Worm (Caenorhabditis elegans): ENCODE data around the gene ram-2.

The ram-2 gene

ce11 chrII:11015210-11015609 is 1.5 kb downstream of the ram-2 start:
- TF ChIP-seq tra-4 (tag; optimal IDR thresholded peaks at IDR 0.05) = no peak
- TF ChIP-seq hmbx-1 (tag; optimal IDR thresholded peaks at IDR 0.05) = no peak
- TF ChIP-seq tbx-11 (GFP tag; IDR thresholded peaks at IDR 0.05) = no peak
- TF ChIP-seq hmg-4 (GFP tag; optimal IDR thresholded peaks at IDR 0.05) = no peak
- no peak for TF ChIP-seq pes-1 (GFP tag; IDR thresholded peaks at IDR 0.05)
- TF ChIP-seq sea-1 (GFP tag; conservative IDR thresholded peaks at IDR 0.05) = no peak
- no peak for TF ChIP-seq F13C5.2 (tag; optimal IDR thresholded peaks at IDR 0.05)
- no peak for TF ChIP-seq flt-1 (GFP tag; IDR thresholded peaks at IDR 0.05)
- no peak for TF ChIP-seq B0310.2 (tag; optimal IDR thresholded peaks at IDR 0.05)
- no peak for TF ChIP-seq ceh-36 (tag; optimal IDR thresholded peaks at IDR 0.05)
- TF ChIP-seq tbx-37 (GFP tag; conservative IDR thresholded peaks at IDR 0.05) = no peak
- TF ChIP-seq aly-1 (tag; optimal IDR thresholded peaks at IDR 0.05) = no peak
- no peak for TF ChIP-seq hnd-1 (tag; optimal IDR thresholded peaks at IDR 0.05)
- TF ChIP-seq ceh-13 (GFP tag; optimal IDR thresholded peaks at IDR 0.05) = no peak
- no peak for TF ChIP-seq ama-1 (optimal IDR thresholded peaks at IDR 0.05)
- TF ChIP-seq ets-7 (tag; optimal IDR thresholded peaks at IDR 0.05) = no peak
- no peak for TF ChIP-seq scrt-1 (GFP tag; IDR thresholded peaks at IDR 0.05)

DNA sequence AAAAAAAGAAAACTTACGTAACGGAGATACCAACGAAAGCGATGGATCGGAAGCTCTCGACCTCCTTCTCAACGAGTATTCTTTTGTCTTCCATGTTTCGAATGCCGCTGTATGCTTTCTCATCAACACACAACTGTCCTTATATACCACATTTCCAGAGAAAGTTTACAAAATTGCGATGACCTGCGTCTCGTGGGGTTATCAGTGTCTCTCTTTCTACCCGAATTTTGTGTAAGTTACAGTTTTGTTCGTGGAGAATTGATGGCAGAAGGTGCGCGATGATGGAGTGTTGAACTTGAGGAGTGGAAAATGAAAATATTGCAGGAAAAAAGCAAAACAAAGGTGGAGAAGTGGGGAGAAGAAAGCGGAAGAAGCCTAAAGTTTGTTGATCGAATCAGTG is 3.0 kb downstream of the ram-2 start, which contains the start of gene col-81:
col-81 (minus strand) TSS at position 101 of the 400 bp plus-strand sequence.
- TF ChIP-seq flt-1 (GFP tag; IDR thresholded peaks at IDR 0.05) (no peak), ceh-36 (tag; optimal IDR thresholded peaks at IDR 0.05) (no peak), hmbx-1 (tag; optimal IDR thresholded peaks at IDR 0.05) (no peak), B0310.2 (tag; optimal IDR thresholded peaks at IDR 0.05) (no peak)

- no peak for TF ChIP-seq F13C5.2 (tag; optimal IDR thresholded peaks at IDR 0.05)
- TF ChIP-seq ceh-13 (GFP tag; optimal IDR thresholded peaks at IDR 0.05) = no peak
- TF ChIP-seq scrt-1 (GFP tag; IDR thresholded peaks at IDR 0.05) = 0 out of 2 replicates have a peak, but pooled peaks have one; percentile 19
These were observed 4.0 kb downstream of the ram-2 start for ce11 chrII:11012532-11013179.

DNA sequence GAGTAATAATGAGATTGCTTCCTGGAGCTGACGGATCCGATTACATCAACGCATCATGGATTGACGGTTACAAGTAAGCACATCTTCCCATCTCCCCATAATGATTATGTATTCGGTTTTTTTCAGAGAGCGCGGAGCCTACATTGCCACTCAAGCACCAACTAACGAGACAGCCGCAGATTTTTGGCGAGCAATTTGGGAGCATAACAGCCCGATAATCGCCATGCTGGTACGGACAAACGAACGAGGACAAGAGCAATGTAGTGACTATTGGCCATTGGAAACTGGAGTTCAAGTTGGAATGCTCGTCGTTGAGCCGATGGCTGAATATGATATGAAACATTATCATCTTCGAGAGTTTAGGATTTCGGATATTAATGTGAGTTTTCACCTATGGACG is 5.8 kb downstream of the ram-2 start:
- TF ChIP-seq ets-7 (tag; optimal IDR thresholded peaks at IDR 0.05) (no peak), tbx-37 (GFP tag; conservative IDR thresholded peaks at IDR 0.05) (no peak), flt-1 (GFP tag; IDR thresholded peaks at IDR 0.05) (no peak), F13C5.2 (tag; optimal IDR thresholded peaks at IDR 0.05) (no peak), hmbx-1 (tag; optimal IDR thresholded peaks at IDR 0.05) (no peak)

- TF ChIP-seq scrt-1 (GFP tag; IDR thresholded peaks at IDR 0.05) (no peak), ets-7 (tag; optimal IDR thresholded peaks at IDR 0.05) (no peak), flt-1 (GFP tag; IDR thresholded peaks at IDR 0.05) (no peak), hnd-1 (tag; optimal IDR thresholded peaks at IDR 0.05) (no peak), pes-1 (GFP tag; IDR thresholded peaks at IDR 0.05) (no peak), ceh-36 (tag; optimal IDR thresholded peaks at IDR 0.05) (no peak), aly-1 (tag; optimal IDR thresholded peaks at IDR 0.05) (no peak), tra-4 (tag; optimal IDR thresholded peaks at IDR 0.05) (no peak), F13C5.2 (tag; optimal IDR thresholded peaks at IDR 0.05) (no peak), ama-1 (optimal IDR thresholded peaks at IDR 0.05) (no peak), hmbx-1 (tag; optimal IDR thresholded peaks at IDR 0.05) (no peak), B0310.2 (tag; optimal IDR thresholded peaks at IDR 0.05) (no peak)
These were observed 12.3 kb downstream of the ram-2 start for ce11 chrII:11004381-11004780.

DNA sequence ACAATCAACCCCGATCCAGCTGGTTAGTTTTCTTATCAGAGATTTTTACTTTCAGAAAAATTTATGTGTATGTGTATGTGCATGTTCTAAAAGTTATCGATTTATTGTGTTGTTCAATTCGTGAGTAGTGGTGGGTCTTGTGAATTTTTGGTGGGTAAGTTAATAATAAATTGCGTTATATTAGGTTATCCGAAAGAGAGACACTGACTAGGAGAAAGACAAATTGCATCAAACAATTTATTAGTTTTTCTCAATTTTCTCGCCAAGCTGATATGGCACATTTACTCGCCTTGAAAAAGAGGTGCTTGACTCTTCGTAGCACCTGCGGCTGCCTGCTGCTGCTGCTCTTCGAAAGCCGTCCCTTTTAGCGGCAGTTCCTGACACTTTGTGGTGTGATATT is 17.6 kb downstream of the ram-2 start:
- no peak for TF ChIP-seq tbx-11 (GFP tag; IDR thresholded peaks at IDR 0.05)
- no peak for TF ChIP-seq hnd-1 (tag; optimal IDR thresholded peaks at IDR 0.05)
- no peak for TF ChIP-seq sea-1 (GFP tag; conservative IDR thresholded peaks at IDR 0.05)
- no peak for TF ChIP-seq ama-1 (optimal IDR thresholded peaks at IDR 0.05)
- TF ChIP-seq tbx-37 (GFP tag; conservative IDR thresholded peaks at IDR 0.05) = no peak
- no peak for TF ChIP-seq ceh-36 (tag; optimal IDR thresholded peaks at IDR 0.05)
- no peak for TF ChIP-seq flt-1 (GFP tag; IDR thresholded peaks at IDR 0.05)
- no peak for TF ChIP-seq B0310.2 (tag; optimal IDR thresholded peaks at IDR 0.05)
- no peak for TF ChIP-seq pes-1 (GFP tag; IDR thresholded peaks at IDR 0.05)
- TF ChIP-seq scrt-1 (GFP tag; IDR thresholded peaks at IDR 0.05) = no peak
- TF ChIP-seq ets-7 (tag; optimal IDR thresholded peaks at IDR 0.05) = no peak
- no peak for TF ChIP-seq F13C5.2 (tag; optimal IDR thresholded peaks at IDR 0.05)
- TF ChIP-seq aly-1 (tag; optimal IDR thresholded peaks at IDR 0.05) = no peak
- TF ChIP-seq ceh-13 (GFP tag; optimal IDR thresholded peaks at IDR 0.05) = no peak
- TF ChIP-seq tra-4 (tag; optimal IDR thresholded peaks at IDR 0.05) = no peak
- TF ChIP-seq hmbx-1 (tag; optimal IDR thresholded peaks at IDR 0.05) = no peak
- no peak for TF ChIP-seq hmg-4 (GFP tag; optimal IDR thresholded peaks at IDR 0.05)

ce11 chrII:10995600-10995999 is 21.1 kb downstream of the ram-2 start:
- no peak for TF ChIP-seq ceh-36 (tag; optimal IDR thresholded peaks at IDR 0.05)
- no peak for TF ChIP-seq hmbx-1 (tag; optimal IDR thresholded peaks at IDR 0.05)
- no peak for TF ChIP-seq ama-1 (optimal IDR thresholded peaks at IDR 0.05)
- no peak for TF ChIP-seq hnd-1 (tag; optimal IDR thresholded peaks at IDR 0.05)
- no peak for TF ChIP-seq flt-1 (GFP tag; IDR thresholded peaks at IDR 0.05)
- no peak for TF ChIP-seq sea-1 (GFP tag; conservative IDR thresholded peaks at IDR 0.05)
- no peak for TF ChIP-seq tra-4 (tag; optimal IDR thresholded peaks at IDR 0.05)
- no peak for TF ChIP-seq B0310.2 (tag; optimal IDR thresholded peaks at IDR 0.05)
- no peak for TF ChIP-seq F13C5.2 (tag; optimal IDR thresholded peaks at IDR 0.05)
- TF ChIP-seq ceh-13 (GFP tag; optimal IDR thresholded peaks at IDR 0.05) = no peak
- no peak for TF ChIP-seq aly-1 (tag; optimal IDR thresholded peaks at IDR 0.05)
- no peak for TF ChIP-seq scrt-1 (GFP tag; IDR thresholded peaks at IDR 0.05)

ce11 chrII:10993607-10994229 is 23.0 kb downstream of the ram-2 start:
- TF ChIP-seq F13C5.2 (tag; optimal IDR thresholded peaks at IDR 0.05) (no peak), sea-1 (GFP tag; conservative IDR thresholded peaks at IDR 0.05) (no peak), ets-7 (tag; optimal IDR thresholded peaks at IDR 0.05) (no peak), tra-4 (tag; optimal IDR thresholded peaks at IDR 0.05) (no peak), scrt-1 (GFP tag; IDR thresholded peaks at IDR 0.05) (no peak), ama-1 (optimal IDR thresholded peaks at IDR 0.05) (no peak), hmbx-1 (tag; optimal IDR thresholded peaks at IDR 0.05) (no peak), flt-1 (GFP tag; IDR thresholded peaks at IDR 0.05) (no peak), ceh-36 (tag; optimal IDR thresholded peaks at IDR 0.05) (no peak), aly-1 (tag; optimal IDR thresholded peaks at IDR 0.05) (no peak), B0310.2 (tag; optimal IDR thresholded peaks at IDR 0.05) (no peak), tbx-37 (GFP tag; conservative IDR thresholded peaks at IDR 0.05) (no peak), pes-1 (GFP tag; IDR thresholded peaks at IDR 0.05) (no peak), ceh-13 (GFP tag; optimal IDR thresholded peaks at IDR 0.05) (no peak), hnd-1 (tag; optimal IDR thresholded peaks at IDR 0.05) (no peak), tbx-11 (GFP tag; IDR thresholded peaks at IDR 0.05) (no peak), hmg-4 (GFP tag; optimal IDR thresholded peaks at IDR 0.05) (no peak)

All from whole organism, early embryonic.